Fruit fly (Drosophila melanogaster) whole organism, adult: Measurements from ENCODE around the gene VhaM9.7-b.

Source experiments
- CG11617 ChIP-seq: fragments of 200-800 bp; sonication (Bioruptor generic); optimal IDR thresholded peaks from 2 replicates; lab custom pipeline; 2017; ENCODE audit warnings: mild to moderate bottlenecking, missing biosample characterization, missing genetic modification reagents, missing genetic modification characterization
- CG14711 ChIP-seq: fragments of 200-800 bp; sonication (Bioruptor generic); optimal IDR thresholded peaks from 2 replicates; lab custom pipeline; 2018; ENCODE audit warnings: missing biosample characterization, mild to moderate bottlenecking, missing genetic modification characterization, moderate library complexity
- CG1620 ChIP-seq: fragments of 200-800 bp; sonication (Bioruptor generic); optimal IDR thresholded peaks from 2 replicates; lab custom pipeline; 2016; ENCODE audit warnings: missing biosample characterization, missing genetic modification characterization
- CG33017 ChIP-seq: fragments of 200-800 bp; sonication (Bioruptor generic); optimal IDR thresholded peaks from 2 replicates; lab custom pipeline; 2018; ENCODE audit warnings: missing biosample characterization, mild to moderate bottlenecking, missing genetic modification characterization, moderate library complexity
- CG5204 ChIP-seq: fragments of 200-800 bp; sonication (Bioruptor generic); optimal IDR thresholded peaks from 2 replicates; lab custom pipeline; 2016; ENCODE audit warnings: missing biosample characterization, missing genetic modification characterization
- CG7045 ChIP-seq: fragments of 200-800 bp; sonication (Bioruptor generic); optimal IDR thresholded peaks from 2 replicates; lab custom pipeline; 2017; ENCODE audit warnings: missing biosample characterization, mild to moderate bottlenecking, missing genetic modification characterization
- CG7101 ChIP-seq: fragments of 200-800 bp; sonication (Bioruptor generic); optimal IDR thresholded peaks from 2 replicates; lab custom pipeline; 2018; ENCODE audit warnings: missing biosample characterization, mild to moderate bottlenecking, missing genetic modification characterization, moderate library complexity
- Clk ChIP-seq: fragments of 200-800 bp; sonication (Bioruptor generic); optimal IDR thresholded peaks from 2 replicates; lab custom pipeline; 2017; ENCODE audit warnings: missing biosample characterization, missing genetic modification characterization
- Crg-1 ChIP-seq: fragments of 200-800 bp; sonication (Bioruptor generic); optimal IDR thresholded peaks from 2 replicates; lab custom pipeline; 2016; ENCODE audit warnings: missing biosample characterization, missing genetic modification characterization
- cic ChIP-seq: fragments of 200-800 bp; sonication (Bioruptor generic); optimal IDR thresholded peaks from 2 replicates; lab custom pipeline; 2017; ENCODE audit warnings: missing biosample characterization, mild to moderate bottlenecking, missing genetic modification characterization, moderate library complexity
- cnc ChIP-seq, 2 experiments: fragments of >200 bp; optimal IDR thresholded peaks; 2 replicates each; lab custom pipeline; 2017
- pad ChIP-seq: fragments of 200-800 bp; sonication (Bioruptor generic); optimal IDR thresholded peaks from 3 replicates; lab custom pipeline; 2017; ENCODE audit warnings: missing biosample characterization, missing genetic modification characterization, mild to moderate bottlenecking, moderate library complexity, missing genetic modification reagents
- tj ChIP-seq: fragments of 200-800 bp; sonication (Bioruptor generic); optimal IDR thresholded peaks from 3 replicates; lab custom pipeline; 2017; ENCODE audit warnings: missing biosample characterization, mild to moderate bottlenecking, missing genetic modification characterization, moderate library complexity
- toe ChIP-seq: fragments of 200-800 bp; sonication (Bioruptor generic); optimal IDR thresholded peaks from 2 replicates; lab custom pipeline; 2016; ENCODE audit warnings: missing biosample characterization, missing genetic modification characterization

dm6 chr3L:21507354-21507928 is 32.2 kb upstream of the VhaM9.7-b start, which contains the start of the genes Glg1 and M6:
- TF ChIP-seq CG5204 (no peak), tj (peak; percentile 52), toe (GFP tag; lab: Kevin White, UChicago) (no peak), CG11617 (GFP tag; lab: Kevin White, UChicago) (peak; percentile 65), cnc (optimal IDR thresholded peaks at IDR 0.05; lab: Kevin White, UChicago) (no peak), CG1620 (peak; percentile 61), CG7045 (GFP tag; lab: Kevin White, UChicago) (peak; percentile 62), CG33017 (tag; lab: Kevin White, UChicago) (peak; percentile 53), CG14711 (tag; lab: Kevin White, UChicago) (peak; percentile 55), cic (GFP tag; lab: Kevin White, UChicago) (no peak), Clk (GFP tag; lab: Kevin White, UChicago) (no peak), pad (GFP tag; lab: Kevin White, UChicago) (peak; percentile 63), Crg-1 (GFP tag; lab: Kevin White, UChicago) (peak; percentile 67), CG7101 (peak; percentile 70)
